Fruit fly (Drosophila melanogaster) whole organism, pupa: ENCODE results near the gene Gart.

ENCODE experiments used
- CG10348 ChIP-seq: fragments of 200-800 bp; sonication (Bioruptor generic); IDR thresholded peaks from 2 replicates; pipeline ENCODE4 v1.3.6; 2022; ENCODE audit warnings: missing biosample characterization, missing genetic modification characterization
- CG12605 ChIP-seq: fragments of 200-800 bp; sonication (Bioruptor generic); IDR thresholded peaks from 2 replicates; pipeline ENCODE4 v1.3.6; 2022; ENCODE audit warnings: missing biosample characterization, missing genetic modification characterization
- CG13204 ChIP-seq: fragments of 200-800 bp; sonication (Bioruptor generic); optimal IDR thresholded peaks from 2 replicates; lab custom pipeline; 2018; ENCODE audit warnings: missing biosample characterization, mild to moderate bottlenecking, missing genetic modification characterization, moderate library complexity
- CG14655 ChIP-seq: fragments of 200-800 bp; sonication (Bioruptor generic); optimal IDR thresholded peaks from 3 replicates; lab custom pipeline; 2017; ENCODE audit warnings: mild to moderate bottlenecking, missing biosample characterization, missing genetic modification reagents, missing genetic modification characterization
- CG15710 ChIP-seq: fragments of 200-800 bp; sonication (Bioruptor generic); optimal IDR thresholded peaks from 2 replicates; lab custom pipeline; 2018; ENCODE audit warnings: missing biosample characterization, mild to moderate bottlenecking, missing genetic modification characterization, moderate library complexity
- CG17806 ChIP-seq: fragments of 200-800 bp; sonication (Bioruptor generic); optimal IDR thresholded peaks from 2 replicates; lab custom pipeline; 2018; ENCODE audit warnings: missing biosample characterization, mild to moderate bottlenecking, missing genetic modification characterization, moderate library complexity
- CG32121 ChIP-seq: fragments of 200-800 bp; sonication (Bioruptor generic); IDR thresholded peaks from 2 replicates; pipeline ENCODE4 v1.3.6; 2022; ENCODE audit warnings: missing biosample characterization, missing genetic modification characterization
- CG34367 ChIP-seq: fragments of 200-800 bp; sonication (Bioruptor generic); optimal IDR thresholded peaks from 2 replicates; lab custom pipeline; 2018; ENCODE audit warnings: missing biosample characterization, mild to moderate bottlenecking, missing genetic modification characterization
- CG4496 ChIP-seq: fragments of 200-800 bp; sonication (Bioruptor generic); IDR thresholded peaks from 3 replicates; pipeline ENCODE4 v1.3.6; 2022; ENCODE audit warnings: missing biosample characterization, missing genetic modification characterization
- CG8159 ChIP-seq: fragments of 200-800 bp; sonication (Bioruptor generic); optimal IDR thresholded peaks from 3 replicates; lab custom pipeline; 2018; ENCODE audit warnings: missing biosample characterization, mild to moderate bottlenecking, missing genetic modification characterization, moderate library complexity
- CG8301 ChIP-seq: fragments of 200-800 bp; sonication (Bioruptor generic); optimal IDR thresholded peaks from 2 replicates; lab custom pipeline; 2018; ENCODE audit warnings: missing biosample characterization, mild to moderate bottlenecking, missing genetic modification characterization
- CG9948 ChIP-seq: fragments of 200-800 bp; sonication (Bioruptor generic); optimal IDR thresholded peaks from 2 replicates; lab custom pipeline; 2018; ENCODE audit warnings: missing biosample characterization, mild to moderate bottlenecking, missing genetic modification characterization, moderate library complexity
- D1 ChIP-seq: fragments of 200-800 bp; sonication (Bioruptor generic); optimal IDR thresholded peaks from 2 replicates; lab custom pipeline; 2018; ENCODE audit warnings: missing biosample characterization, mild to moderate bottlenecking, missing genetic modification characterization, moderate library complexity
- EcR ChIP-seq: fragments of 200-800 bp; sonication (Bioruptor generic); optimal IDR thresholded peaks from 3 replicates; lab custom pipeline; 2019; ENCODE audit warnings: missing biosample characterization, missing genetic modification characterization, mild to moderate bottlenecking, moderate library complexity, missing genetic modification reagents
- Ets98B ChIP-seq: fragments of 200-800 bp; sonication (Bioruptor generic); IDR thresholded peaks from 2 replicates; pipeline ENCODE4 v1.3.6; 2022; ENCODE audit warnings: missing biosample characterization, missing genetic modification characterization
- Pif1A ChIP-seq: fragments of 200-800 bp; sonication (Bioruptor generic); optimal IDR thresholded peaks from 3 replicates; lab custom pipeline; 2016; ENCODE audit warnings: missing biosample characterization, missing genetic modification characterization
- Pif1B ChIP-seq: fragments of 200-800 bp; sonication (Bioruptor generic); optimal IDR thresholded peaks from 3 replicates; lab custom pipeline; 2016; ENCODE audit warnings: missing biosample characterization, missing genetic modification characterization
- Snoo ChIP-seq: fragments of 200-800 bp; sonication (Bioruptor generic); optimal IDR thresholded peaks from 3 replicates; lab custom pipeline; 2017; ENCODE audit warnings: missing biosample characterization, mild to moderate bottlenecking, missing genetic modification characterization, inconsistent platforms
- fd96Ca ChIP-seq: fragments of 200-800 bp; sonication (Bioruptor generic); IDR thresholded peaks from 3 replicates; pipeline ENCODE4 v1.3.6; 2022; ENCODE audit warnings: missing biosample characterization, missing genetic modification characterization
- gl ChIP-seq: fragments of 200-800 bp; sonication (Bioruptor generic); optimal IDR thresholded peaks from 2 replicates; lab custom pipeline; 2018; ENCODE audit warnings: missing biosample characterization, mild to moderate bottlenecking, missing genetic modification characterization
- rn ChIP-seq: fragments of 200-800 bp; sonication (Bioruptor generic); IDR thresholded peaks from 2 replicates; pipeline ENCODE4 v1.3.6; 2022; ENCODE audit warnings: missing biosample characterization, missing genetic modification characterization

Gene Gart

dm6 chr2L:6971597-6972036 is 52.1 kb downstream of the Gart start, which contains the start of gene snRNP-U1-70K:
Gene snRNP-U1-70K, minus strand, starts transcription at chr2L:6971737.
- TF ChIP-seq fd96Ca (GFP tag; lab: Robert Waterston, UW), result no peak
- TF ChIP-seq Pif1A (GFP tag; lab: Kevin White, UChicago), result no peak
- no peak for TF ChIP-seq D1 (tag; lab: Kevin White, UChicago)
- TF ChIP-seq gl, result no peak
- TF ChIP-seq CG14655 (GFP tag; lab: Kevin White, UChicago), result no peak
- TF ChIP-seq CG15710 (tag; lab: Kevin White, UChicago), result no peak
- TF ChIP-seq rn (GFP tag; lab: Robert Waterston, UW), result no peak
- no peak for TF ChIP-seq CG17806 (tag; lab: Kevin White, UChicago)
- TF ChIP-seq CG8159 (tag; lab: Kevin White, UChicago), result no peak
- TF ChIP-seq CG34367 (tag; lab: Kevin White, UChicago), result no peak
- TF ChIP-seq CG13204 (GFP tag; lab: Kevin White, UChicago), result no peak
- no peak for TF ChIP-seq CG9948 (tag; lab: Kevin White, UChicago)
- no peak for TF ChIP-seq EcR (GFP tag; lab: Kevin White, UChicago)
- no peak for TF ChIP-seq CG10348 (GFP tag; lab: Robert Waterston, UW)
- TF ChIP-seq Ets98B, result no peak
- TF ChIP-seq Snoo (tag; lab: Kevin White, UChicago), result no peak

- TF ChIP-seq CG17806 (tag; lab: Kevin White, UChicago) (no peak), CG15710 (tag; lab: Kevin White, UChicago) (no peak), CG12605 (GFP tag; lab: Robert Waterston, UW) (no peak), CG9948 (tag; lab: Kevin White, UChicago) (no peak), gl (no peak), Ets98B (no peak), CG4496 (GFP tag; lab: Robert Waterston, UW) (no peak)
Measured at dm6 chr2L:6970813-6971212, 52.9 kb downstream of the Gart start.

dm6 chr2L:6968013-6968517 is 55.6 kb downstream of the Gart start:
- no peak for TF ChIP-seq CG15710 (tag; lab: Kevin White, UChicago)
- 0 out of 2 replicates have a peak, but pooled peaks have one; percentile 11 for TF ChIP-seq rn (GFP tag; lab: Robert Waterston, UW)
- peak; percentile 32 for TF ChIP-seq CG8159 (tag; lab: Kevin White, UChicago)
- TF ChIP-seq Ets98B, result peak; percentile 48
- TF ChIP-seq CG10348 (GFP tag; lab: Robert Waterston, UW), result no peak
- peak; percentile 42 for TF ChIP-seq CG17806 (tag; lab: Kevin White, UChicago)
- peak; percentile 32; the same call in 1 of the 2 replicates for TF ChIP-seq CG12605 (GFP tag; lab: Robert Waterston, UW)
- TF ChIP-seq CG4496 (GFP tag; lab: Robert Waterston, UW), result peak; percentile 36; the same call in 1 of the 3 replicates
- no peak for TF ChIP-seq fd96Ca (GFP tag; lab: Robert Waterston, UW)
- no peak for TF ChIP-seq gl
- TF ChIP-seq Snoo (tag; lab: Kevin White, UChicago), result peak; percentile 22
- TF ChIP-seq CG34367 (tag; lab: Kevin White, UChicago), result no peak

dm6 chr2L:6967422-6968012 is 56.2 kb downstream of the Gart start, which contains the start of gene Sumo:
Gene Sumo, minus strand, starts transcription at chr2L:6967644.
- TF ChIP-seq CG15710 (tag; lab: Kevin White, UChicago) (peak; percentile 6), Ets98B (peak; percentile 5; the same call in 1 of the 2 replicates), D1 (tag; lab: Kevin White, UChicago) (no peak)

dm6 chr2L:6966309-6966708 is 57.4 kb downstream of the Gart start:
- TF ChIP-seq Pif1B (GFP tag; lab: Kevin White, UChicago) (no peak), CG4496 (GFP tag; lab: Robert Waterston, UW) (0 out of 3 replicates have a peak, but pooled peaks have one; percentile 12), CG14655 (GFP tag; lab: Kevin White, UChicago) (no peak), CG34367 (tag; lab: Kevin White, UChicago) (no peak), fd96Ca (GFP tag; lab: Robert Waterston, UW) (no peak), EcR (GFP tag; lab: Kevin White, UChicago) (peak; percentile 23), Ets98B (no peak), CG12605 (GFP tag; lab: Robert Waterston, UW) (no peak), CG8301 (no peak), CG9948 (tag; lab: Kevin White, UChicago) (no peak)
- TF ChIP-seq, all 21 proteins: peak for 2

dm6 chr2L:6964632-6965031 is 59.1 kb downstream of the Gart start:
- TF ChIP-seq CG34367 (tag; lab: Kevin White, UChicago) (no peak), CG32121 (GFP tag; lab: Robert Waterston, UW) (no peak), CG13204 (GFP tag; lab: Kevin White, UChicago) (no peak), CG4496 (GFP tag; lab: Robert Waterston, UW) (no peak), Ets98B (no peak), CG17806 (tag; lab: Kevin White, UChicago) (no peak), gl (no peak), CG14655 (GFP tag; lab: Kevin White, UChicago) (no peak), CG8159 (tag; lab: Kevin White, UChicago) (no peak), CG10348 (GFP tag; lab: Robert Waterston, UW) (no peak), CG15710 (tag; lab: Kevin White, UChicago) (no peak), EcR (GFP tag; lab: Kevin White, UChicago) (no peak), CG9948 (tag; lab: Kevin White, UChicago) (no peak), rn (GFP tag; lab: Robert Waterston, UW) (no peak), CG12605 (GFP tag; lab: Robert Waterston, UW) (no peak), fd96Ca (GFP tag; lab: Robert Waterston, UW) (no peak), Pif1B (GFP tag; lab: Kevin White, UChicago) (no peak), CG8301 (no peak)
- TF ChIP-seq, all 21 proteins: peak for 0
